Worm (Caenorhabditis elegans): ENCODE results near the gene nhr-184.

DNA sequence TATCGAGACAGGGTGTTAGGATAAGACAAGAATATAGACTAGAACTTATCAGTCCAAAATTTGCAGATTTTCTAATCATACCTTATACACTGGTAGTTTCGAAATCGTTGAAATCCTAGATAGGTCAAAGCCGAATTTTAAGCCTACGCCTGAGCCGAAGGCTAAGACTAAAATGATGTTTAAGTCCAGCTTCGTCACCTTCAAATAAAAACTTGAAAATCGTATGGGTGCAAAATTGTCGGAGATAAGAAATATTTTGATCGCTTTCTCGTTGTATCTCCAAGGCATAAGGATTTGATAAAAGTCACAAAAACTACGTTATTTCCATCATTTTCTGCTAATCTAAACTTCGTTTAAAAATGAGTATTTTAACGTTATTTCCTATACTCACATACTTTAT, 46.4 kb upstream of the nhr-184 start, which contains the start of gene F41B5.12:
- no peak for TF ChIP-seq W03F9.2 (tag; optimal IDR thresholded peaks at IDR 0.05)
- TF ChIP-seq him-1 (tag; optimal IDR thresholded peaks at IDR 0.05) = no peak
- TF ChIP-seq dao-5 (tag; optimal IDR thresholded peaks at IDR 0.05) = no peak
